Fruit fly (Drosophila melanogaster): ENCODE measurements around the gene CG7582.

- TF ChIP-seq usp (GFP tag; optimal IDR thresholded peaks at IDR 0.05), result no peak
- TF ChIP-seq Vsx2 (GFP tag; optimal IDR thresholded peaks at IDR 0.05; ENCODE audit: partially characterized antibody), result no peak
- no peak for TF ChIP-seq h (GFP tag; optimal IDR thresholded peaks at IDR 0.05)
- no peak for TF ChIP-seq OdsH (GFP tag; optimal IDR thresholded peaks at IDR 0.05)
These were observed 15.8 kb upstream of the CG7582 start for dm6 chr3R:29697841-29698240.
